Worm (Caenorhabditis elegans) whole organism, L4 larva: ENCODE measurements around the gene nas-4.

Experiments
- F37D6.2 ChIP-seq: sonication (generic microtip); optimal IDR thresholded peaks from 2 replicates; lab custom pipeline; 2016; ENCODE audit warnings: mild to moderate bottlenecking, missing genetic modification characterization, missing compliant biosample characterization
- F49E8.2 ChIP-seq: sonication (generic microtip); optimal IDR thresholded peaks from 2 replicates; lab custom pipeline; 2016; ENCODE audit warnings: missing compliant biosample characterization, mild to moderate bottlenecking, missing genetic modification characterization, borderline replicate concordance
- T26A8.4 ChIP-seq: fragments of 200-800 bp; sonication (Bioruptor generic); IDR thresholded peaks from 2 replicates; pipeline ENCODE4 v1.3.6; 2022; ENCODE audit warnings: missing genetic modification characterization, missing compliant biosample characterization
- Y75B8A.6 ChIP-seq: fragments of 200-800 bp; sonication (Bioruptor generic); IDR thresholded peaks from 2 replicates; pipeline ENCODE4 v1.3.6; 2022; ENCODE audit warnings: missing genetic modification reagents, missing genetic modification characterization, missing compliant biosample characterization
- ZK337.2 ChIP-seq: fragments of 200-800 bp; sonication (Bioruptor generic); IDR thresholded peaks from 2 replicates; pipeline ENCODE4 v1.3.6; 2022; ENCODE audit warnings: missing genetic modification reagents, missing genetic modification characterization, missing compliant biosample characterization
- aha-1 ChIP-seq: fragments of 150-350 bp; peaks from one replicate; lab custom pipeline; 2014; ENCODE audit warnings: missing biosample characterization, missing genetic modification characterization
- aly-2 ChIP-seq: sonication (generic microtip); optimal IDR thresholded peaks from 2 replicates; lab custom pipeline; 2018; ENCODE audit warnings: missing biosample characterization, missing genetic modification characterization
- ceh-32 ChIP-seq: sonication (generic microtip); optimal IDR thresholded peaks from 2 replicates; lab custom pipeline; 2016; ENCODE audit warnings: mild to moderate bottlenecking, missing genetic modification characterization, missing compliant biosample characterization; ENCODE audit not compliant: poor library complexity
- ceh-44 ChIP-seq: fragments of 200-800 bp; sonication (Bioruptor generic); IDR thresholded peaks from 2 replicates; pipeline ENCODE4 v1.3.6; 2022; ENCODE audit warnings: missing genetic modification reagents, missing genetic modification characterization, missing compliant biosample characterization
- cey-2 ChIP-seq: sonication (generic microtip); optimal IDR thresholded peaks from 3 replicates; lab custom pipeline; 2017; ENCODE audit warnings: missing genetic modification characterization, mild to moderate bottlenecking, missing compliant biosample characterization, antibody characterized with exemption, borderline replicate concordance; ENCODE audit not compliant: insufficient read depth
- ctbp-1 ChIP-seq: fragments of 200-800 bp; sonication (Bioruptor generic); IDR thresholded peaks from 2 replicates; pipeline ENCODE4 v1.3.6; 2022; ENCODE audit warnings: missing genetic modification reagents, missing genetic modification characterization, missing compliant biosample characterization
- daf-12 ChIP-seq: fragments of 150-350 bp; optimal IDR thresholded peaks from 2 replicates; lab custom pipeline; 2014; ENCODE audit warnings: missing biosample characterization, missing genetic modification reagents, missing genetic modification characterization
- daf-16 ChIP-seq, 3 experiments: sonication (generic microtip); optimal IDR thresholded peaks; 2 replicates each; lab custom pipeline; 2016 to 2017; ENCODE audit warnings: missing genetic modification characterization in 3 of 3, missing genetic modification reagents in 3 of 3, mild to moderate bottlenecking in 2 of 3, missing compliant biosample characterization in 2 of 3, missing biosample characterization in 1 of 3, moderate library complexity in 1 of 3
- daf-19 ChIP-seq: fragments of 200-800 bp; sonication (Bioruptor generic); conservative IDR thresholded peaks from 2 replicates; pipeline ENCODE4 v1.3.6; 2022; ENCODE audit warnings: missing genetic modification characterization, missing compliant biosample characterization
- dmd-6 ChIP-seq: fragments of 200-800 bp; sonication (Bioruptor generic); IDR thresholded peaks from 2 replicates; pipeline ENCODE4 v1.3.6; 2022; ENCODE audit warnings: missing genetic modification reagents, missing genetic modification characterization, missing compliant biosample characterization
- dmd-9 ChIP-seq: fragments of 200-800 bp; sonication (Bioruptor generic); IDR thresholded peaks from 2 replicates; pipeline ENCODE4 v1.3.6; 2022; ENCODE audit warnings: missing genetic modification reagents, missing genetic modification characterization, missing compliant biosample characterization
- fos-1 ChIP-seq: fragments of 150-350 bp; optimal IDR thresholded peaks from 2 replicates; lab custom pipeline; 2014; ENCODE audit warnings: missing biosample characterization, missing genetic modification characterization
- gei-8 ChIP-seq: fragments of 200-800 bp; sonication (Bioruptor generic); optimal IDR thresholded peaks from 2 replicates; lab custom pipeline; 2018; ENCODE audit warnings: mild to moderate bottlenecking, missing genetic modification characterization, missing compliant biosample characterization
- hlh-11 ChIP-seq: fragments of 200-800 bp; sonication (Bioruptor generic); optimal IDR thresholded peaks from 2 replicates; lab custom pipeline; 2018; ENCODE audit warnings: mild to moderate bottlenecking, missing genetic modification characterization, missing compliant biosample characterization
- hlh-30 ChIP-seq: sonication (generic microtip); optimal IDR thresholded peaks from 2 replicates; lab custom pipeline; 2017; ENCODE audit warnings: antibody characterized with exemption, mild to moderate bottlenecking, missing genetic modification characterization, missing compliant biosample characterization; ENCODE audit not compliant: insufficient read depth
- lin-1 ChIP-seq: fragments of 200-800 bp; sonication (Bioruptor generic); IDR thresholded peaks from 2 replicates; pipeline ENCODE4 v1.3.6; 2022; ENCODE audit warnings: missing genetic modification reagents, missing genetic modification characterization, missing compliant biosample characterization
- lin-29 ChIP-seq: fragments of 200-800 bp; sonication (Bioruptor generic); IDR thresholded peaks from 2 replicates; pipeline ENCODE4 v1.3.6; 2022; ENCODE audit warnings: missing genetic modification reagents, missing genetic modification characterization, missing compliant biosample characterization
- lin-38 ChIP-seq: fragments of 200-800 bp; sonication (Bioruptor generic); IDR thresholded peaks from 2 replicates; pipeline ENCODE4 v1.3.6; 2022; ENCODE audit warnings: missing genetic modification reagents, missing genetic modification characterization, missing compliant biosample characterization
- lir-3 ChIP-seq: sonication (generic microtip); optimal IDR thresholded peaks from 2 replicates; lab custom pipeline; 2016; ENCODE audit warnings: mild to moderate bottlenecking, missing genetic modification characterization, missing compliant biosample characterization
- lsy-2 ChIP-seq, 2 experiments: fragments of 150-350 bp in 1 of 2; sonication (generic microtip) in 1 of 2; optimal IDR thresholded peaks; 2 replicates each; lab custom pipeline; 2014 to 2017; ENCODE audit warnings: missing biosample characterization in 2 of 2, missing genetic modification characterization in 2 of 2
- madf-5 ChIP-seq, 2 experiments: fragments of 200-800 bp; sonication (Bioruptor generic); IDR thresholded peaks; 2 replicates each; pipeline ENCODE4 v1.3.6; 2022; ENCODE audit warnings: missing compliant biosample characterization in 2 of 2, missing genetic modification characterization in 2 of 2
- mdl-1 ChIP-seq, 2 experiments: fragments of 150-350 bp in 1 of 2; sonication (generic microtip) in 1 of 2; optimal IDR thresholded peaks; 2 replicates each; lab custom pipeline; 2014 to 2017; ENCODE audit warnings: missing biosample characterization in 2 of 2, missing genetic modification characterization in 2 of 2
- mdt-29 ChIP-seq: fragments of 200-800 bp; sonication (Bioruptor generic); IDR thresholded peaks from 2 replicates; pipeline ENCODE4 v1.3.6; 2022; ENCODE audit warnings: missing genetic modification reagents, missing genetic modification characterization, missing compliant biosample characterization
- mes-2 ChIP-seq: sonication (generic microtip); optimal IDR thresholded peaks from 2 replicates; lab custom pipeline; 2016; ENCODE audit warnings: missing genotype, mild to moderate bottlenecking, missing genetic modification characterization, missing compliant biosample characterization; ENCODE audit not compliant: poor library complexity, severe bottlenecking
- nhr-10 ChIP-seq: fragments of 150-350 bp; optimal IDR thresholded peaks from 2 replicates; lab custom pipeline; 2014; ENCODE audit warnings: missing biosample characterization, missing genetic modification characterization
- nhr-102 ChIP-seq: sonication (generic microtip); optimal IDR thresholded peaks from 2 replicates; lab custom pipeline; 2016; ENCODE audit warnings: mild to moderate bottlenecking, missing genetic modification characterization, moderate library complexity, missing compliant biosample characterization
- nhr-11 ChIP-seq: fragments of 150-350 bp; optimal IDR thresholded peaks from 2 replicates; lab custom pipeline; 2014; ENCODE audit warnings: missing biosample characterization, missing genetic modification characterization
- nhr-25 ChIP-seq: sonication (generic microtip); optimal IDR thresholded peaks from 2 replicates; lab custom pipeline; 2017; ENCODE audit warnings: missing genetic modification characterization, mild to moderate bottlenecking, missing compliant biosample characterization, antibody characterized with exemption, moderate library complexity, borderline replicate concordance; ENCODE audit not compliant: insufficient read depth
- nhr-28 ChIP-seq: fragments of 150-350 bp; optimal IDR thresholded peaks from 2 replicates; lab custom pipeline; 2014; ENCODE audit warnings: missing biosample characterization, missing genetic modification characterization
- nhr-48 ChIP-seq: sonication (generic microtip); optimal IDR thresholded peaks from 2 replicates; lab custom pipeline; 2016; ENCODE audit warnings: mild to moderate bottlenecking, missing genetic modification characterization, missing compliant biosample characterization
- pha-4 ChIP-seq, 2 experiments: fragments of 150-350 bp in 1 of 2; fragments of 200-800 bp in 1 of 2; sonication (Bioruptor generic) in 1 of 2; IDR thresholded peaks in 1 of 2; optimal IDR thresholded peaks in 1 of 2; 2 replicates each; pipeline versions ENCODE4 v1.3.6 to Lab custom; 2014 to 2022; ENCODE audit warnings: missing genetic modification characterization in 2 of 2, missing genetic modification reagents in 2 of 2, missing biosample characterization in 1 of 2, missing compliant biosample characterization in 1 of 2
- php-3 ChIP-seq: fragments of 200-800 bp; sonication (Bioruptor generic); IDR thresholded peaks from 2 replicates; pipeline ENCODE4 v1.3.6; 2022; ENCODE audit warnings: missing genetic modification reagents, missing genetic modification characterization, missing compliant biosample characterization
- sdz-12 ChIP-seq: fragments of 200-800 bp; sonication (Bioruptor generic); optimal IDR thresholded peaks from 2 replicates; lab custom pipeline; 2018; ENCODE audit warnings: mild to moderate bottlenecking, missing genetic modification characterization, missing compliant biosample characterization
- unc-62 ChIP-seq, 3 experiments: fragments of 150-350 bp in 1 of 3; sonication (generic microtip); optimal IDR thresholded peaks in 2 of 3; peaks in 1 of 3; 1 replicate in 1 of 3; 2 replicates in 2 of 3; lab custom pipeline; 2014 to 2017; ENCODE audit warnings: missing biosample characterization in 3 of 3, missing genetic modification characterization in 3 of 3, missing genetic modification reagents in 3 of 3, missing genotype in 1 of 3
- zfp-2 ChIP-seq: sonication (generic microtip); optimal IDR thresholded peaks from 2 replicates; lab custom pipeline; 2016; ENCODE audit warnings: mild to moderate bottlenecking, missing genetic modification characterization, missing compliant biosample characterization
- zip-11 ChIP-seq: fragments of 200-800 bp; sonication (Bioruptor generic); IDR thresholded peaks from 2 replicates; pipeline ENCODE4 v1.3.6; 2022; ENCODE audit warnings: missing genetic modification characterization, missing compliant biosample characterization
- zip-2 ChIP-seq: fragments of 150-350 bp; optimal IDR thresholded peaks from 2 replicates; lab custom pipeline; 2014; ENCODE audit warnings: missing biosample characterization, missing genetic modification characterization
- ztf-7 ChIP-seq: fragments of 150-350 bp; optimal IDR thresholded peaks from 2 replicates; lab custom pipeline; 2014; ENCODE audit warnings: missing biosample characterization, missing genetic modification characterization

The nas-4 gene

DNA sequence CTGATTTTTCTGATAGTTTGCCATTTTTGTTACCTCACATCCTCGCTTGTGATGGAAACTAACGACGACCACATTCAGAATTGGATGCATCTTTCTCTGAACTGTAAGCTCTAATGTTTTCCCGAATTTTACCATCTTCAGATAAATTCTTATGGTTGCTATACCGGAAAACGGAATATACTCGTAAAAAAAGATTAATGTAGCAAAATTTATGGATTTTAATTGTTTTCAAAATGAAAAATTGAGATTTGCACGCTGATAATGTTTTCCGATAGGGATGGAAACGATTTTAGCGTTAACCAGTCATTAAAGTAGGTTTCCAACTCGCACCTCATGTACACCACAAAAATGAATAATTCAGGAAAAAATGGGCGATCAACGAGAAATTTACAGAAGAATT, 35.1 kb upstream of the nas-4 start, which contains the start of gene T26A5.6:
Gene T26A5.6 (minus strand): TSS at position 101 of the 400 bp plus-strand sequence.
- TF ChIP-seq Y75B8A.6 (GFP tag; lab: Robert Waterston, UW) (no peak), lin-1 (GFP tag; lab: Robert Waterston, UW) (no peak), fos-1 (tag; lab: Kevin White, UChicago) (no peak), dmd-6 (GFP tag; lab: Robert Waterston, UW) (no peak), hlh-11 (tag; lab: Kevin White, UChicago) (no peak), zip-2 (tag; lab: Kevin White, UChicago) (no peak), nhr-11 (no peak), zip-11 (GFP tag; lab: Robert Waterston, UW) (no peak), dmd-9 (GFP tag; lab: Robert Waterston, UW) (no peak), lin-29 (GFP tag; lab: Robert Waterston, UW) (no peak), ceh-32 (no peak), aha-1 (tag; lab: Kevin White, UChicago) (no peak), nhr-10 (tag; lab: Kevin White, UChicago) (no peak), nhr-102 (no peak)

DNA sequence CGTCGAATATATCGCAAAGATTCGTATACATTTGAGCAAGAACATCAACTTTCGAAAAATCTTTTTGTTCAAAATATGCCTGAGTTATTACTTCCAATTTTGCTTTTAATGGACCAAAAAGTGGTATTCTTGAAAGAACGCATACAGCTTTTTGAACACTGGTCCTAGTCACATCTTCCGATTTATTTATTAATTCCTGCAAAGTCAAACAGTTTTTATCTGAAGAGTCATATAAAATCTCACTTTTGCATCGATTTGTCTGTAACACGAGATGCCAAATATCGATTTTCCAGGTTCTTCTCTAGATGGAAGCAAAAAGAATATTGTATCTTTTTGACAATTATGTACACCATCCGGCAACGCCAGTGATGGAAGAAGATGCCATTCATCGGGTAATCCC, 34.4 kb upstream of the nas-4 start:
- TF ChIP-seq T26A8.4, result no peak
- TF ChIP-seq aha-1 (tag; lab: Kevin White, UChicago), result peak; percentile 96
- no peak for TF ChIP-seq daf-12
- TF ChIP-seq nhr-102, result peak; percentile 4

DNA sequence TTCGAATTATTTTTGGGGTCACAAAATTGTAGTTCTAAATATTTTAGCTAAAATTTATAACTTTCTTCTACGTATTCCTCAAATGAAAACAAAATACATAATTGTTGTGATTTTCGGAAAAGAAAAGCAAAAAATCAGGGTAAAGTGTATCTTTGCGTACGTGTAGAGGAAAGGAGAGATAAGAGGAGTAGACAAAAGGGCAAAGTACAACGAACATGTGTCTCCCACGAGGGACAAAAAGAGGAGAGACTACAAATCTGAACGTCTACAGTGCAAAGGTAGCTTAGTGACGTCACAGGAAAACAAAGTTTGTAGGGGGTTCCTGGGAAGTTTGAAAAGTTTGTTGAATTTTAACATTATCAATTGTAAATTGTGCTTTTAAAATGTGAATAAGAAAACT, 32.1 kb upstream of the nas-4 start:
- peak; percentile 89 for TF ChIP-seq hlh-11 (tag; lab: Kevin White, UChicago)
- TF ChIP-seq php-3 (GFP tag; lab: Robert Waterston, UW), result no peak
- TF ChIP-seq aha-1 (tag; lab: Kevin White, UChicago), result peak; percentile 98
- TF ChIP-seq ZK337.2, result no peak
- TF ChIP-seq lin-38 (GFP tag; lab: Robert Waterston, UW), result peak; percentile 50
- TF ChIP-seq lsy-2 (tag; optimal IDR thresholded peaks at IDR 0.05; lab: Kevin White, UChicago), result peak in 1 of 2 experiments; percentile 73
- TF ChIP-seq pha-4 (GFP tag; IDR thresholded peaks at IDR 0.05; lab: Robert Waterston, UW), result no peak
- TF ChIP-seq pha-4 (tag; optimal IDR thresholded peaks at IDR 0.05; lab: Kevin White, UChicago), result no peak
- no peak for TF ChIP-seq zip-11 (GFP tag; lab: Robert Waterston, UW)
- TF ChIP-seq lin-29 (GFP tag; lab: Robert Waterston, UW), result no peak
- TF ChIP-seq zfp-2, result no peak
- no peak for TF ChIP-seq mdt-29
- 0 out of 2 replicates have a peak, but pooled peaks have one; percentile 26 for TF ChIP-seq T26A8.4
- TF ChIP-seq F37D6.2 (tag; lab: Kevin White, UChicago), result no peak
- TF ChIP-seq mdl-1 (tag; optimal IDR thresholded peaks at IDR 0.05; lab: Kevin White, UChicago), result peak; percentile 57 to 93
- peak; percentile 22 for TF ChIP-seq nhr-10 (tag; lab: Kevin White, UChicago)
- peak; percentile 93 for TF ChIP-seq nhr-28
- TF ChIP-seq Y75B8A.6 (GFP tag; lab: Robert Waterston, UW), result no peak
- peak; percentile 78 for TF ChIP-seq nhr-11
- no peak for TF ChIP-seq sdz-12 (GFP tag; lab: Kevin White, UChicago)
- TF ChIP-seq lir-3 (tag; lab: Kevin White, UChicago), result no peak
- TF ChIP-seq hlh-30 (tag; lab: Kevin White, UChicago), result peak; percentile 82
- TF ChIP-seq dmd-9 (GFP tag; lab: Robert Waterston, UW), result no peak
- peak; percentile 26 for TF ChIP-seq nhr-102
- TF ChIP-seq nhr-48, result peak; percentile 89
- no peak for TF ChIP-seq F49E8.2 (tag; lab: Kevin White, UChicago)
- no peak for TF ChIP-seq aly-2 (tag; lab: Kevin White, UChicago)
- peak; percentile 51 to 55 for TF ChIP-seq daf-16 (GFP tag; optimal IDR thresholded peaks at IDR 0.05; lab: Kevin White, UChicago)
- peak; percentile 57 for TF ChIP-seq daf-16 (tag; optimal IDR thresholded peaks at IDR 0.05; lab: Kevin White, UChicago)
- TF ChIP-seq gei-8 (GFP tag; lab: Kevin White, UChicago), result no peak
- TF ChIP-seq madf-5 (GFP tag; IDR thresholded peaks at IDR 0.05; lab: Robert Waterston, UW), result no peak
- TF ChIP-seq mes-2 (tag; lab: Kevin White, UChicago), result peak; percentile 52
- no peak for TF ChIP-seq ceh-44 (GFP tag; lab: Robert Waterston, UW)
- no peak for TF ChIP-seq ctbp-1 (GFP tag; lab: Robert Waterston, UW)
- no peak for TF ChIP-seq daf-19
- peak; percentile 24 for TF ChIP-seq cey-2 (tag; lab: Kevin White, UChicago)
- no peak for TF ChIP-seq unc-62 (GFP tag; optimal IDR thresholded peaks at IDR 0.05 in 1 of 2; lab: Kevin White, UChicago)
- no peak for TF ChIP-seq unc-62 (tag; optimal IDR thresholded peaks at IDR 0.05; lab: Kevin White, UChicago)
- TF ChIP-seq nhr-25 (tag; lab: Kevin White, UChicago), result no peak
- no peak for TF ChIP-seq ztf-7
